Fruit fly (Drosophila melanogaster) S2 (cell line): ENCODE data around the gene mthl15.

Experiments
- CG8478 ChIP-seq: fragments of >200 bp; optimal IDR thresholded peaks from 2 replicates; lab custom pipeline; 2018
- CTCF ChIP-seq, 2 experiments: fragments of >200 bp; optimal IDR thresholded peaks; 2 replicates each; lab custom pipeline; 2018

DNA sequence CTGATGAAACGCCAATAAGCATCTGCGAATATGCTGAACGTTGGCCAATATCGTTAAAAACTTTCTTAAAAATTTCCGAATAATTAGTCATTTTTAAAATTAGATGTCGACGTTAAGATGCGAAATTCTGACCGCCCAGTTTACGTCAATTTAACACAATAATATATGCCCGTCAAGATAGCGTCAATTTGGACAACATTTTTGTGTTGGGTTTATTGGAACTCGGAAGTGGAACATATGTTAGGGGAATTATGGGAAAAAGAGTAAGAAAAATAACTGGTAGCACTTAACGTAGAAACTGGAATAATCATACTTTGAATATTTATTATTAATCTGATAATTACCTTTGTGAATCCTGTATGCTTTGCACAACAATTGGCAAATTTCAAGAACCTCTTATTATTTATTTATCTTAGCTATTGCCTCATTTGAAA lies 17.6 kb upstream of the mthl15 start, which contains the start of gene CG5676:
- TF ChIP-seq CTCF (optimal IDR thresholded peaks at IDR 0.05; lab: Kevin White, UChicago) (no peak), CG8478 (lab: Kevin White, UChicago) (no peak)
